Fruit fly (Drosophila melanogaster): ENCODE measurements around the gene CG17568.

- no peak for TF ChIP-seq Myc (optimal IDR thresholded peaks at IDR 0.05)
- no peak for TF ChIP-seq ttk (optimal IDR thresholded peaks at IDR 0.05)
- no peak for TF ChIP-seq insv (optimal IDR thresholded peaks at IDR 0.05)
- TF ChIP-seq psq (optimal IDR thresholded peaks at IDR 0.05), result no peak
Measured at dm6 chr2L:19164933-19165813, 16.3 kb downstream of the CG17568 start.
